Worm (Caenorhabditis elegans) whole organism, L1 larva: ENCODE data around the gene F15H10.5.

Experiments
- ama-1 ChIP-seq: fragments of 150-350 bp; optimal IDR thresholded peaks from 2 replicates; lab custom pipeline; 2014
- ces-1 ChIP-seq: fragments of 150-350 bp; optimal IDR thresholded peaks from 2 replicates; lab custom pipeline; 2014; ENCODE audit warnings: missing biosample characterization, missing genetic modification reagents, missing genetic modification characterization
- dpl-1 ChIP-seq, 3 experiments: fragments of 150-350 bp in 2 of 3; sonication (generic microtip) in 1 of 3; optimal IDR thresholded peaks; 2 replicates each; lab custom pipeline; 2014 to 2017; ENCODE audit warnings: missing biosample characterization in 3 of 3, missing genetic modification characterization in 3 of 3, missing genetic modification reagents in 3 of 3
- elt-2 ChIP-seq: sonication (generic microtip); optimal IDR thresholded peaks from 2 replicates; lab custom pipeline; 2016; ENCODE audit warnings: missing genetic modification characterization, mild to moderate bottlenecking, inconsistent platforms, missing compliant biosample characterization, missing genetic modification reagents
- elt-3 ChIP-seq, 6 experiments: fragments of 150-350 bp in 1 of 6; sonication (generic microtip); optimal IDR thresholded peaks; 2 replicates each; lab custom pipeline; 2017 to 2018; ENCODE audit warnings: missing biosample characterization in 6 of 6, missing genetic modification characterization in 6 of 6, inconsistent platforms in 1 of 6
- lin-13 ChIP-seq: fragments of 150-350 bp; optimal IDR thresholded peaks from 2 replicates; lab custom pipeline; 2014; ENCODE audit warnings: missing biosample characterization, missing genetic modification reagents, missing genetic modification characterization
- mab-9 ChIP-seq: fragments of 200-800 bp; sonication (Bioruptor generic); IDR thresholded peaks from 2 replicates; pipeline ENCODE4 v1.3.6; 2022; ENCODE audit warnings: missing genetic modification reagents, missing genetic modification characterization, missing compliant biosample characterization
- mdl-1 ChIP-seq, 2 experiments: fragments of 150-350 bp; optimal IDR thresholded peaks; 2 replicates each; lab custom pipeline; 2014 to 2017; ENCODE audit warnings: missing biosample characterization in 2 of 2, missing genetic modification characterization in 2 of 2, inconsistent platforms in 1 of 2
- nhr-237 ChIP-seq: fragments of 150-350 bp; optimal IDR thresholded peaks from 2 replicates; lab custom pipeline; 2014; ENCODE audit warnings: missing biosample characterization, missing genetic modification characterization
- nhr-28 ChIP-seq: fragments of 150-350 bp; optimal IDR thresholded peaks from 2 replicates; lab custom pipeline; 2014; ENCODE audit warnings: missing biosample characterization, missing genetic modification characterization
- tbx-2 ChIP-seq: sonication (generic microtip); optimal IDR thresholded peaks from 2 replicates; lab custom pipeline; 2016; ENCODE audit warnings: missing genetic modification characterization, missing compliant biosample characterization
- unc-86 ChIP-seq: sonication (generic microtip); optimal IDR thresholded peaks from 2 replicates; lab custom pipeline; 2016; ENCODE audit warnings: missing genetic modification characterization, missing compliant biosample characterization
- ztf-11 ChIP-seq, 2 experiments: sonication (generic microtip); optimal IDR thresholded peaks; 2 replicates each; lab custom pipeline; 2016 to 2017; ENCODE audit warnings: missing genetic modification characterization in 2 of 2, missing biosample characterization in 1 of 2, missing compliant biosample characterization in 1 of 2

ce11 chrV:10418961-10419360, at the start of gene F15H10.5:
- no peak for TF ChIP-seq ama-1
- TF ChIP-seq dpl-1 (GFP tag; optimal IDR thresholded peaks at IDR 0.05; lab: Kevin White, UChicago): no peak
- no peak for TF ChIP-seq ztf-11 (tag; optimal IDR thresholded peaks at IDR 0.05; lab: Kevin White, UChicago)
- TF ChIP-seq lin-13 (GFP tag; lab: Kevin White, UChicago): no peak
- no peak for TF ChIP-seq nhr-237 (tag; lab: Kevin White, UChicago)
- no peak for TF ChIP-seq tbx-2 (tag; lab: Kevin White, UChicago)
- TF ChIP-seq elt-2 (tag; lab: Kevin White, UChicago): no peak
- no peak for TF ChIP-seq unc-86 (tag; lab: Kevin White, UChicago)
- no peak for TF ChIP-seq mdl-1 (tag; optimal IDR thresholded peaks at IDR 0.05; lab: Kevin White, UChicago)
- no peak for TF ChIP-seq ces-1 (GFP tag; lab: Kevin White, UChicago)
- TF ChIP-seq nhr-28: no peak
- no peak for TF ChIP-seq elt-3 (tag; optimal IDR thresholded peaks at IDR 0.05; lab: Kevin White, UChicago)
- TF ChIP-seq mab-9: no peak
